Fruit fly (Drosophila melanogaster) whole organism, prepupa: ENCODE measurements around the gene Ts.

ENCODE experiments used
- CG11294 ChIP-seq: fragments of 200-800 bp; sonication (Bioruptor generic); IDR thresholded peaks from 2 replicates; pipeline ENCODE4 v1.3.6; 2022; ENCODE audit warnings: missing biosample characterization, missing genetic modification characterization
- CG32006 ChIP-seq: fragments of 200-800 bp; sonication (Bioruptor generic); optimal IDR thresholded peaks from 3 replicates; lab custom pipeline; 2017; ENCODE audit warnings: missing biosample characterization, mild to moderate bottlenecking, missing genetic modification characterization
- CG3919 ChIP-seq: fragments of 200-800 bp; sonication (Bioruptor generic); optimal IDR thresholded peaks from 3 replicates; lab custom pipeline; 2016; ENCODE audit warnings: missing biosample characterization, missing genetic modification characterization
- CG4318 ChIP-seq: fragments of 200-800 bp; sonication (Bioruptor generic); optimal IDR thresholded peaks from 3 replicates; lab custom pipeline; 2017; ENCODE audit warnings: missing biosample characterization, mild to moderate bottlenecking, missing genetic modification characterization
- CG6163 ChIP-seq: fragments of 200-800 bp; sonication (Bioruptor generic); IDR thresholded peaks from 3 replicates; pipeline ENCODE4 v1.3.6; 2022; ENCODE audit warnings: missing biosample characterization, missing genetic modification characterization
- CG6792 ChIP-seq: fragments of 200-800 bp; sonication (Bioruptor generic); optimal IDR thresholded peaks from 3 replicates; lab custom pipeline; 2016; ENCODE audit warnings: missing biosample characterization, missing genetic modification characterization
- achi ChIP-seq: fragments of 200-800 bp; sonication (Bioruptor generic); optimal IDR thresholded peaks from 3 replicates; lab custom pipeline; 2016; ENCODE audit warnings: missing biosample characterization, missing genetic modification characterization
- esn ChIP-seq: fragments of 200-800 bp; sonication (Bioruptor generic); optimal IDR thresholded peaks from 2 replicates; lab custom pipeline; 2016; ENCODE audit warnings: missing biosample characterization, mild to moderate bottlenecking, missing genetic modification characterization, moderate library complexity
- pdm3 ChIP-seq: fragments of 200-800 bp; sonication (Bioruptor generic); optimal IDR thresholded peaks from 3 replicates; lab custom pipeline; 2016; ENCODE audit warnings: missing biosample characterization, missing genetic modification characterization
- ss ChIP-seq, 2 experiments: fragments of 200-800 bp; sonication (Bioruptor generic); optimal IDR thresholded peaks; 2 replicates in 1 of 2; 3 replicates in 1 of 2; lab custom pipeline; 2017 to 2018; ENCODE audit warnings: mild to moderate bottlenecking in 2 of 2, missing biosample characterization in 2 of 2, missing genetic modification characterization in 2 of 2, moderate library complexity in 1 of 2
- topi ChIP-seq: fragments of 200-800 bp; sonication (Bioruptor generic); optimal IDR thresholded peaks from 3 replicates; lab custom pipeline; 2016; ENCODE audit warnings: missing biosample characterization, missing genetic modification characterization

DNA sequence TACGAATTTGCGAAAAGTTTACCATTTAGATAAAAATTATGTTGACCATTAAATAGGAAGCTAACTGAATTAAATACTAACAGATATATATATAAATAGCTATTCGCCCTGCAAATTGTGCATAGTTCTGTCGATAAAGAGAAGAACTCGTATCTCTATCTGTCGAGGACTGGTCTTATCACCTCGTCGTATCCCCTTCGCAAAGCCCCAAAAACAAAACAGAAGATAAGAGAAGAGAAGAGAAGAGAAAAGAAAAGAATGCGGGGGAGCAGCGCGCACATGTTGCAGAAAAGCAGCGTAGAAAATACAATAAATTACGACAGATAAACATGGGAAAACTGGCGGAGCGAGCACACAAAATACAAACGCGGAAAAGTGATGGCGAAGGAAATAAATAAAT lies 33.7 kb downstream of the Ts start:
- TF ChIP-seq achi (GFP tag; lab: Kevin White, UChicago) (no peak), CG4318 (GFP tag; lab: Kevin White, UChicago) (no peak), CG32006 (GFP tag; lab: Kevin White, UChicago) (no peak), topi (GFP tag; lab: Kevin White, UChicago) (no peak), CG6792 (GFP tag; lab: Kevin White, UChicago) (no peak), CG6163 (no peak), ss (GFP tag; optimal IDR thresholded peaks at IDR 0.05; lab: Kevin White, UChicago) (no peak), pdm3 (GFP tag; lab: Kevin White, UChicago) (no peak), CG11294 (no peak), esn (GFP tag; lab: Kevin White, UChicago) (no peak), CG3919 (GFP tag; lab: Kevin White, UChicago) (no peak)
